Fruit fly (Drosophila melanogaster) whole organism, embryonic: Measurements from ENCODE around the gene Cpr30F.

Source experiments
- Atf-2 ChIP-seq: fragments of 200-800 bp; sonication (Bioruptor generic); optimal IDR thresholded peaks from 2 replicates; lab custom pipeline; 2016; ENCODE audit warnings: missing biosample characterization, missing genetic modification characterization
- CG10654 ChIP-seq: fragments of 200-800 bp; sonication (Bioruptor generic); optimal IDR thresholded peaks from 2 replicates; lab custom pipeline; 2016; ENCODE audit warnings: missing biosample characterization, missing genetic modification characterization
- CG11695 ChIP-seq: fragments of 200-800 bp; sonication (Bioruptor generic); IDR thresholded peaks from 3 replicates; pipeline ENCODE4 v1.3.6; 2022; ENCODE audit warnings: missing biosample characterization, missing genetic modification characterization
- CG12071 ChIP-seq: fragments of 200-800 bp; sonication (Bioruptor generic); optimal IDR thresholded peaks from 3 replicates; lab custom pipeline; 2018; ENCODE audit warnings: missing biosample characterization, mild to moderate bottlenecking, missing genetic modification characterization
- CG15514 ChIP-seq: fragments of 200-800 bp; sonication (Bioruptor generic); optimal IDR thresholded peaks from 3 replicates; lab custom pipeline; 2017; ENCODE audit warnings: missing biosample characterization, missing genetic modification characterization, mild to moderate bottlenecking, moderate library complexity, missing genetic modification reagents
- CG16813 ChIP-seq: fragments of 200-800 bp; sonication (Bioruptor generic); IDR thresholded peaks from 3 replicates; pipeline ENCODE4 v1.3.6; 2022; ENCODE audit warnings: missing biosample characterization, missing genetic modification characterization; ENCODE audit not compliant: partially characterized antibody
- CG16815 ChIP-seq: fragments of 200-800 bp; sonication (Bioruptor generic); optimal IDR thresholded peaks from 3 replicates; lab custom pipeline; 2017; ENCODE audit warnings: missing biosample characterization, mild to moderate bottlenecking, missing genetic modification characterization
- CG17612 ChIP-seq: fragments of 200-800 bp; sonication (Bioruptor generic); IDR thresholded peaks from 2 replicates; pipeline ENCODE4 v1.3.6; 2022; ENCODE audit warnings: missing biosample characterization, missing genetic modification characterization
- CG18619 ChIP-seq: fragments of 200-800 bp; sonication (Bioruptor generic); optimal IDR thresholded peaks from 3 replicates; lab custom pipeline; 2017; ENCODE audit warnings: missing biosample characterization, mild to moderate bottlenecking, missing genetic modification characterization
- CG31388 ChIP-seq: fragments of 200-800 bp; sonication (Bioruptor generic); optimal IDR thresholded peaks from 2 replicates; lab custom pipeline; 2016; ENCODE audit warnings: missing biosample characterization, missing genetic modification characterization
- CG32772 ChIP-seq: fragments of 200-800 bp; sonication (Bioruptor generic); IDR thresholded peaks from 2 replicates; pipeline ENCODE4 v1.3.6; 2022; ENCODE audit warnings: missing biosample characterization, missing genetic modification characterization
- CG4730 ChIP-seq: fragments of 200-800 bp; sonication (Bioruptor generic); IDR thresholded peaks from 2 replicates; pipeline ENCODE4 v1.3.6; 2022; ENCODE audit warnings: missing biosample characterization, missing genetic modification characterization
- CG6654 ChIP-seq: fragments of 200-800 bp; sonication (Bioruptor generic); optimal IDR thresholded peaks from 2 replicates; lab custom pipeline; 2017; ENCODE audit warnings: missing biosample characterization, mild to moderate bottlenecking, missing genetic modification characterization
- CG6689 ChIP-seq: fragments of 200-800 bp; sonication (Bioruptor generic); IDR thresholded peaks from 2 replicates; pipeline ENCODE4 v1.3.6; 2022; ENCODE audit warnings: missing biosample characterization, missing genetic modification characterization
- CG8089 ChIP-seq: fragments of 200-800 bp; sonication (Bioruptor generic); optimal IDR thresholded peaks from 3 replicates; lab custom pipeline; 2016; ENCODE audit warnings: missing biosample characterization, missing genetic modification characterization
- CG8944 ChIP-seq: fragments of 200-800 bp; sonication (Bioruptor generic); optimal IDR thresholded peaks from 3 replicates; lab custom pipeline; 2016; ENCODE audit warnings: missing biosample characterization, missing genetic modification characterization
- CG9215 ChIP-seq: fragments of 200-800 bp; sonication (Bioruptor generic); IDR thresholded peaks from 2 replicates; pipeline ENCODE4 v1.3.6; 2022; ENCODE audit warnings: missing biosample characterization, missing genetic modification characterization
- CG9817 ChIP-seq: fragments of 200-800 bp; sonication (Bioruptor generic); optimal IDR thresholded peaks from 2 replicates; lab custom pipeline; 2018; ENCODE audit warnings: missing biosample characterization, mild to moderate bottlenecking, missing genetic modification characterization, moderate library complexity
- CG9932 ChIP-seq: fragments of 200-800 bp; sonication (Bioruptor generic); IDR thresholded peaks from 2 replicates; pipeline ENCODE4 v1.3.6; 2022; ENCODE audit warnings: missing biosample characterization, missing genetic modification characterization
- Dip2 ChIP-seq: fragments of 200-800 bp; sonication (Bioruptor generic); IDR thresholded peaks from 2 replicates; pipeline ENCODE4 v1.3.6; 2022; ENCODE audit warnings: missing biosample characterization, missing genetic modification characterization
- Dp ChIP-seq: fragments of 200-800 bp; sonication (Bioruptor generic); optimal IDR thresholded peaks from 2 replicates; lab custom pipeline; 2018; ENCODE audit warnings: missing biosample characterization, mild to moderate bottlenecking, missing genetic modification characterization, moderate library complexity
- Drgx ChIP-seq: fragments of 200-800 bp; sonication (Bioruptor generic); IDR thresholded peaks from 2 replicates; pipeline ENCODE4 v1.3.6; 2022; ENCODE audit warnings: missing biosample characterization, missing genetic modification characterization
- Gug ChIP-seq: fragments of 200-800 bp; sonication (Bioruptor generic); IDR thresholded peaks from 4 replicates; pipeline ENCODE4 v1.3.6; 2022; ENCODE audit warnings: missing biosample characterization, missing genetic modification characterization
- HLH54F ChIP-seq: fragments of 200-800 bp; sonication (Bioruptor generic); optimal IDR thresholded peaks from 3 replicates; lab custom pipeline; 2016; ENCODE audit warnings: missing biosample characterization, missing genetic modification characterization
- Hmr ChIP-seq: fragments of 200-800 bp; sonication (Bioruptor generic); optimal IDR thresholded peaks from 3 replicates; lab custom pipeline; 2017; ENCODE audit warnings: mild to moderate bottlenecking, missing biosample characterization, missing genetic modification reagents, missing genetic modification characterization
- Mad ChIP-seq: fragments of 200-800 bp; sonication (Bioruptor generic); optimal IDR thresholded peaks from 2 replicates; lab custom pipeline; 2016; ENCODE audit warnings: missing biosample characterization, missing genetic modification characterization
- NK7.1 ChIP-seq: fragments of 200-800 bp; sonication (Bioruptor generic); optimal IDR thresholded peaks from 3 replicates; lab custom pipeline; 2016; ENCODE audit warnings: missing biosample characterization, missing genetic modification characterization
- PHDP ChIP-seq: fragments of 200-800 bp; sonication (Bioruptor generic); optimal IDR thresholded peaks from 3 replicates; lab custom pipeline; 2018; ENCODE audit warnings: missing biosample characterization, mild to moderate bottlenecking, missing genetic modification characterization, moderate library complexity
- Poxn ChIP-seq: fragments of 200-800 bp; sonication (Bioruptor generic); IDR thresholded peaks from 2 replicates; pipeline ENCODE4 v1.3.6; 2022; ENCODE audit warnings: missing biosample characterization, missing genetic modification characterization
- Side ChIP-seq: fragments of 200-800 bp; sonication (Bioruptor generic); optimal IDR thresholded peaks from 2 replicates; lab custom pipeline; 2016; ENCODE audit warnings: missing biosample characterization, missing genetic modification characterization
- Stat92E ChIP-seq, 3 experiments: fragments of >200 bp in 2 of 3; fragments of 200-800 bp in 1 of 3; sonication (Bioruptor generic) in 1 of 3; optimal IDR thresholded peaks; 2 replicates each; lab custom pipeline; 2017 to 2019; ENCODE audit warnings: missing biosample characterization in 3 of 3, missing genetic modification characterization in 3 of 3, mild to moderate bottlenecking in 1 of 3, moderate library complexity in 1 of 3
- ato ChIP-seq: fragments of 200-800 bp; sonication (Bioruptor generic); IDR thresholded peaks from 2 replicates; pipeline ENCODE4 v1.3.6; 2022; ENCODE audit warnings: missing biosample characterization, missing genetic modification characterization; ENCODE audit not compliant: partially characterized antibody
- cg ChIP-seq: fragments of 200-800 bp; sonication (Bioruptor generic); optimal IDR thresholded peaks from 3 replicates; lab custom pipeline; 2019; ENCODE audit warnings: missing biosample characterization, mild to moderate bottlenecking, missing genetic modification characterization, moderate library complexity
- crc ChIP-seq: fragments of 200-800 bp; sonication (Bioruptor generic); optimal IDR thresholded peaks from 2 replicates; lab custom pipeline; 2016; ENCODE audit warnings: missing biosample characterization, missing genetic modification characterization
- dimm ChIP-seq: fragments of 200-800 bp; sonication (Bioruptor generic); IDR thresholded peaks from 2 replicates; pipeline ENCODE4 v1.3.6; 2022; ENCODE audit warnings: missing biosample characterization, missing genetic modification characterization
- dmrt11E ChIP-seq: fragments of 200-800 bp; sonication (Bioruptor generic); optimal IDR thresholded peaks from 3 replicates; lab custom pipeline; 2018; ENCODE audit warnings: missing biosample characterization, mild to moderate bottlenecking, missing genetic modification characterization, moderate library complexity
- hth ChIP-seq: fragments of >200 bp; optimal IDR thresholded peaks from 2 replicates; lab custom pipeline; 2017; ENCODE audit warnings: inconsistent platforms
- kah ChIP-seq: fragments of 200-800 bp; sonication (Bioruptor generic); optimal IDR thresholded peaks from 2 replicates; lab custom pipeline; 2018; ENCODE audit warnings: missing biosample characterization, mild to moderate bottlenecking, missing genetic modification characterization
- nom ChIP-seq: fragments of 200-800 bp; sonication (Bioruptor generic); optimal IDR thresholded peaks from 2 replicates; lab custom pipeline; 2017; ENCODE audit warnings: missing biosample characterization, missing genetic modification characterization, mild to moderate bottlenecking, moderate library complexity, missing genetic modification reagents
- onecut ChIP-seq: fragments of 200-800 bp; sonication (Bioruptor generic); IDR thresholded peaks from 2 replicates; pipeline ENCODE4 v1.3.6; 2022; ENCODE audit warnings: missing biosample characterization, missing genetic modification characterization
- pb ChIP-seq: fragments of 200-800 bp; sonication (Bioruptor generic); optimal IDR thresholded peaks from 3 replicates; lab custom pipeline; 2016; ENCODE audit warnings: missing biosample characterization, missing genetic modification characterization
- pho ChIP-seq: fragments of 200-800 bp; sonication (Bioruptor generic); optimal IDR thresholded peaks from 2 replicates; lab custom pipeline; 2016; ENCODE audit warnings: missing biosample characterization, missing genetic modification characterization
- phol ChIP-seq: fragments of 200-800 bp; sonication (Bioruptor generic); optimal IDR thresholded peaks from 3 replicates; lab custom pipeline; 2018; ENCODE audit warnings: missing biosample characterization, mild to moderate bottlenecking, missing genetic modification characterization, moderate library complexity
- pita ChIP-seq: fragments of 200-800 bp; sonication (Bioruptor generic); optimal IDR thresholded peaks from 2 replicates; lab custom pipeline; 2017; ENCODE audit warnings: missing biosample characterization, mild to moderate bottlenecking, missing genetic modification characterization
- row ChIP-seq: fragments of 200-800 bp; sonication (Bioruptor generic); IDR thresholded peaks from 3 replicates; pipeline ENCODE4 v1.3.6; 2022; ENCODE audit warnings: missing biosample characterization, missing genetic modification characterization
- sr ChIP-seq: fragments of 200-800 bp; sonication (Bioruptor generic); IDR thresholded peaks from 3 replicates; pipeline ENCODE4 v1.3.6; 2022; ENCODE audit warnings: missing biosample characterization, missing genetic modification characterization
- tup ChIP-seq: fragments of 200-800 bp; sonication (Bioruptor generic); optimal IDR thresholded peaks from 2 replicates; lab custom pipeline; 2016; ENCODE audit warnings: missing biosample characterization, mild to moderate bottlenecking, missing genetic modification characterization, moderate library complexity
- unc-4 ChIP-seq: fragments of 200-800 bp; sonication (Bioruptor generic); IDR thresholded peaks from 2 replicates; pipeline ENCODE4 v1.3.6; 2022; ENCODE audit warnings: missing biosample characterization, missing genetic modification characterization; ENCODE audit not compliant: partially characterized antibody
- vfl ChIP-seq: fragments of 200-800 bp; sonication (Bioruptor generic); optimal IDR thresholded peaks from 2 replicates; lab custom pipeline; 2016; ENCODE audit warnings: missing biosample characterization, missing genetic modification characterization
- vvl ChIP-seq: fragments of 200-800 bp; sonication (Bioruptor generic); IDR thresholded peaks from 2 replicates; pipeline ENCODE4 v1.3.6; 2022; ENCODE audit warnings: missing biosample characterization, missing genetic modification characterization
- wor ChIP-seq: fragments of 200-800 bp; sonication (Bioruptor generic); IDR thresholded peaks from 2 replicates; pipeline ENCODE4 v1.3.6; 2022; ENCODE audit warnings: missing biosample characterization, missing genetic modification characterization
- zfh2 ChIP-seq: fragments of 200-800 bp; sonication (Bioruptor generic); optimal IDR thresholded peaks from 2 replicates; lab custom pipeline; 2016; ENCODE audit warnings: missing biosample characterization, missing genetic modification characterization

The Cpr30F gene

DNA sequence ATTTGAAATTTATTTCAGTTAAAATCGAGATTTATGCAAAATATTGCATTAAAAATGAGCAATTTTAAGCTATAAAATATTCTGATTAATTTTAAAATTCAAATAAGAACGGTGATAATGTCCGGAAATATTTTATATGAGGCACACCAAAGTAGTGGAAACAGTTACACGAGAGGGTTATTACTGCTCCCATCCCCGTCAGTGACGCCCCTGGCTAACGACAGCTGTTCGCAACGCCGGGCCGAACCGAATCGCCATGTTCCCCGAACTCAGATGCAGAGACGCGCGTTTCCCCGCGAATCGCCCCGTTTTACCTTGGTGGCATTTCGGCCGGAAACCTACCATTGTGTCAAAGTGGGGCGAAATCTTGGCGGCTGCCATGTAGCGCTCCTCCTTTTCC lies 21.2 kb downstream of the Cpr30F start (continued):
- no peak for TF ChIP-seq nom (GFP tag; lab: Kevin White, UChicago)
- TF ChIP-seq Hmr (GFP tag; lab: Kevin White, UChicago) = peak; percentile 3
- TF ChIP-seq CG8089 (GFP tag; lab: Kevin White, UChicago) = no peak
- peak; percentile 54 for TF ChIP-seq CG9932 (GFP tag; lab: Robert Waterston, UW)
- peak; percentile 31 for TF ChIP-seq CG18619 (GFP tag; lab: Kevin White, UChicago)
- TF ChIP-seq CG4730 (GFP tag; lab: Robert Waterston, UW) = no peak
- TF ChIP-seq Gug (GFP tag; lab: Robert Waterston, UW) = peak; percentile 60; the same call in 2 of the 4 replicates
- TF ChIP-seq ato (GFP tag; lab: Robert Waterston, UW) = no peak
- no peak for TF ChIP-seq CG9817 (tag; lab: Kevin White, UChicago)
- TF ChIP-seq tup (GFP tag; lab: Kevin White, UChicago) = no peak
- TF ChIP-seq row (GFP tag; lab: Robert Waterston, UW) = peak; percentile 81
- no peak for TF ChIP-seq CG6654 (GFP tag; lab: Kevin White, UChicago)
- no peak for TF ChIP-seq CG16815 (GFP tag; lab: Kevin White, UChicago)
- TF ChIP-seq Drgx = peak; percentile 60; the same call in 1 of the 2 replicates
- no peak for TF ChIP-seq kah (GFP tag; lab: Kevin White, UChicago)
- TF ChIP-seq zfh2 (GFP tag; lab: Kevin White, UChicago) = peak; percentile 31
- no peak for TF ChIP-seq CG12071 (GFP tag; lab: Kevin White, UChicago)
- TF ChIP-seq CG6689 (GFP tag; lab: Robert Waterston, UW) = 0 out of 2 replicates have a peak, but pooled peaks have one; percentile 13
- no peak for TF ChIP-seq CG8944 (GFP tag; lab: Kevin White, UChicago)
- no peak for TF ChIP-seq dimm (GFP tag; lab: Robert Waterston, UW)
- TF ChIP-seq CG11695 (GFP tag; lab: Robert Waterston, UW) = peak; percentile 45; the same call in 1 of the 3 replicates
- TF ChIP-seq Poxn (GFP tag; lab: Robert Waterston, UW) = no peak
- no peak for TF ChIP-seq HLH54F (GFP tag; lab: Kevin White, UChicago)
- TF ChIP-seq pho (GFP tag; lab: Kevin White, UChicago) = no peak
- TF ChIP-seq NK7.1 (GFP tag; lab: Kevin White, UChicago) = no peak
- TF ChIP-seq Mad = no peak
- TF ChIP-seq CG17612 = no peak
- TF ChIP-seq CG9215 (GFP tag; lab: Robert Waterston, UW) = no peak; the same call in 1 of the 2 replicates
- TF ChIP-seq Dip2 (GFP tag; lab: Robert Waterston, UW) = no peak
- no peak for TF ChIP-seq sr (GFP tag; lab: Robert Waterston, UW)
- TF ChIP-seq CG16813 (GFP tag; lab: Robert Waterston, UW) = no peak
- TF ChIP-seq CG15514 (GFP tag; lab: Kevin White, UChicago) = peak; percentile 34
- no peak for TF ChIP-seq wor (GFP tag; lab: Robert Waterston, UW)
- TF ChIP-seq crc (GFP tag; lab: Kevin White, UChicago) = peak; percentile 44
- TF ChIP-seq dmrt11E (tag; lab: Kevin White, UChicago) = no peak
- no peak for TF ChIP-seq unc-4 (GFP tag; lab: Robert Waterston, UW)
- TF ChIP-seq vfl = no peak
- peak; percentile 55 for TF ChIP-seq Side (GFP tag; lab: Kevin White, UChicago)
- no peak for TF ChIP-seq Atf-2
- no peak for TF ChIP-seq onecut (GFP tag; lab: Robert Waterston, UW)
- TF ChIP-seq pita (GFP tag; lab: Kevin White, UChicago) = no peak
- TF ChIP-seq hth (lab: Kevin White, UChicago) = no peak
- no peak for TF ChIP-seq cg
- TF ChIP-seq Dp (GFP tag; lab: Kevin White, UChicago) = no peak
- TF ChIP-seq Stat92E (GFP tag; optimal IDR thresholded peaks at IDR 0.05; lab: Kevin White, UChicago) = no peak
- TF ChIP-seq CG10654 (GFP tag; lab: Kevin White, UChicago) = no peak
- 0 out of 2 replicates have a peak, but pooled peaks have one; percentile 40 for TF ChIP-seq vvl (GFP tag; lab: Robert Waterston, UW)
- TF ChIP-seq CG31388 (GFP tag; lab: Kevin White, UChicago) = no peak
- TF ChIP-seq pb (GFP tag; lab: Kevin White, UChicago) = no peak
- TF ChIP-seq phol (tag; lab: Kevin White, UChicago) = peak; percentile 49
- no peak for TF ChIP-seq PHDP (tag; lab: Kevin White, UChicago)
- no peak for TF ChIP-seq CG32772
